Worm (Caenorhabditis elegans) whole organism, L2 larva: ENCODE results near the gene C25E10.11.
A peak's percentile ranks its signal among the peaks of the same experiment; 100 is the strongest.

Experiments
- F13H6.1 ChIP-seq: sonication (generic microtip); optimal IDR thresholded peaks from 2 replicates; lab custom pipeline; 2016; ENCODE audit warnings: missing genetic modification characterization, missing compliant biosample characterization
- R02D3.7 ChIP-seq: fragments of 150-350 bp; optimal IDR thresholded peaks from 2 replicates; lab custom pipeline; 2014; ENCODE audit warnings: missing biosample characterization, missing genetic modification characterization
- ZK546.5 ChIP-seq: sonication (generic microtip); optimal IDR thresholded peaks from 2 replicates; lab custom pipeline; 2017; ENCODE audit warnings: missing biosample characterization, missing genetic modification characterization
- alr-1 ChIP-seq: fragments of 150-350 bp; optimal IDR thresholded peaks from 2 replicates; lab custom pipeline; 2014; ENCODE audit warnings: missing biosample characterization, missing genetic modification characterization
- aly-2 ChIP-seq: fragments of 150-350 bp; optimal IDR thresholded peaks from 2 replicates; lab custom pipeline; 2014; ENCODE audit warnings: missing biosample characterization, missing genetic modification characterization
- ama-1 ChIP-seq: fragments of 150-350 bp; optimal IDR thresholded peaks from 2 replicates; lab custom pipeline; 2018; ENCODE audit warnings: inconsistent platforms
- blmp-1 ChIP-seq: sonication (generic microtip); optimal IDR thresholded peaks from 2 replicates; lab custom pipeline; 2017; ENCODE audit warnings: missing genetic modification characterization, mild to moderate bottlenecking, missing compliant biosample characterization, antibody characterized with exemption, moderate library complexity; ENCODE audit not compliant: insufficient read depth
- ceh-82 ChIP-seq: fragments of 150-350 bp; optimal IDR thresholded peaks from 2 replicates; lab custom pipeline; 2014; ENCODE audit warnings: missing biosample characterization, missing genetic modification characterization
- crh-2 ChIP-seq: sonication (generic microtip); optimal IDR thresholded peaks from 2 replicates; lab custom pipeline; 2017; ENCODE audit warnings: missing biosample characterization, missing genetic modification characterization
- egl-27 ChIP-seq: sonication (generic microtip); optimal IDR thresholded peaks from 3 replicates; lab custom pipeline; 2017; ENCODE audit warnings: missing biosample characterization, missing genetic modification reagents, missing genetic modification characterization
- elt-1 ChIP-seq: fragments of 150-350 bp; optimal IDR thresholded peaks from 2 replicates; lab custom pipeline; 2014; ENCODE audit warnings: missing biosample characterization, missing genetic modification characterization
- elt-3 ChIP-seq: sonication (generic microtip); optimal IDR thresholded peaks from 2 replicates; lab custom pipeline; 2017; ENCODE audit warnings: missing biosample characterization, missing genetic modification characterization
- fos-1 ChIP-seq: fragments of 150-350 bp; optimal IDR thresholded peaks from 2 replicates; lab custom pipeline; 2014; ENCODE audit warnings: missing biosample characterization, missing genetic modification characterization
- gmeb-1 ChIP-seq: fragments of 150-350 bp; optimal IDR thresholded peaks from 2 replicates; lab custom pipeline; 2014; ENCODE audit warnings: missing biosample characterization, missing genetic modification characterization
- lin-11 ChIP-seq: fragments of 150-350 bp; sonication (generic microtip); optimal IDR thresholded peaks from 2 replicates; lab custom pipeline; 2014; ENCODE audit warnings: missing biosample characterization, missing genetic modification characterization, inconsistent platforms, mixed read lengths
- lin-13 ChIP-seq: fragments of 150-350 bp; optimal IDR thresholded peaks from 2 replicates; lab custom pipeline; 2014; ENCODE audit warnings: missing biosample characterization, missing genetic modification reagents, missing genetic modification characterization
- lsy-2 ChIP-seq, 2 experiments: fragments of 150-350 bp in 1 of 2; sonication (generic microtip) in 1 of 2; optimal IDR thresholded peaks; 2 replicates each; lab custom pipeline; 2014 to 2017; ENCODE audit warnings: missing biosample characterization in 2 of 2, missing genetic modification characterization in 2 of 2
- mab-5 ChIP-seq: fragments of 150-350 bp; optimal IDR thresholded peaks from 2 replicates; lab custom pipeline; 2014; ENCODE audit warnings: missing biosample characterization, missing genetic modification characterization
- mdl-1 ChIP-seq, 2 experiments: fragments of 150-350 bp in 1 of 2; sonication (generic microtip) in 1 of 2; optimal IDR thresholded peaks; 2 replicates each; lab custom pipeline; 2017; ENCODE audit warnings: missing biosample characterization in 2 of 2, missing genetic modification characterization in 2 of 2
- nhr-10 ChIP-seq: sonication (generic microtip); optimal IDR thresholded peaks from 2 replicates; lab custom pipeline; 2017; ENCODE audit warnings: missing biosample characterization, missing genetic modification characterization
- nhr-12 ChIP-seq: fragments of 150-350 bp; optimal IDR thresholded peaks from 2 replicates; lab custom pipeline; 2014; ENCODE audit warnings: missing biosample characterization, missing genetic modification characterization
- nhr-129 ChIP-seq: fragments of 150-350 bp; optimal IDR thresholded peaks from 2 replicates; lab custom pipeline; 2014; ENCODE audit warnings: missing biosample characterization, missing genetic modification characterization
- nhr-21 ChIP-seq: fragments of 150-350 bp; optimal IDR thresholded peaks from 2 replicates; lab custom pipeline; 2014; ENCODE audit warnings: missing biosample characterization, missing genetic modification characterization
- nhr-23 ChIP-seq: fragments of 150-350 bp; optimal IDR thresholded peaks from 2 replicates; lab custom pipeline; 2014; ENCODE audit warnings: missing biosample characterization, missing genetic modification reagents, missing genetic modification characterization
- nhr-237 ChIP-seq: fragments of 150-350 bp; optimal IDR thresholded peaks from 2 replicates; lab custom pipeline; 2014; ENCODE audit warnings: missing biosample characterization, missing genetic modification characterization
- nhr-25 ChIP-seq: fragments of 150-350 bp; sonication (generic microtip); optimal IDR thresholded peaks from 3 replicates; lab custom pipeline; 2014; ENCODE audit warnings: missing biosample characterization, missing genetic modification characterization
- nhr-6 ChIP-seq: fragments of 150-350 bp; optimal IDR thresholded peaks from 2 replicates; lab custom pipeline; 2014; ENCODE audit warnings: missing biosample characterization, missing genetic modification characterization
- nhr-77 ChIP-seq: fragments of 150-350 bp; optimal IDR thresholded peaks from 2 replicates; lab custom pipeline; 2014; ENCODE audit warnings: missing biosample characterization, missing genetic modification characterization
- skn-1 ChIP-seq: sonication (generic microtip); optimal IDR thresholded peaks from 2 replicates; lab custom pipeline; 2017; ENCODE audit warnings: missing biosample characterization, missing genetic modification characterization
- sma-3 ChIP-seq: sonication (generic microtip); optimal IDR thresholded peaks from 2 replicates; lab custom pipeline; 2016; ENCODE audit warnings: missing genetic modification reagents, missing genetic modification characterization, missing compliant biosample characterization
- sma-9 ChIP-seq, 2 experiments: fragments of 150-350 bp in 1 of 2; sonication (generic microtip) in 1 of 2; optimal IDR thresholded peaks; 2 replicates each; lab custom pipeline; 2014 to 2016; ENCODE audit warnings: missing genetic modification characterization in 2 of 2, mild to moderate bottlenecking in 1 of 2, missing biosample characterization in 1 of 2, missing compliant biosample characterization in 1 of 2, missing genetic modification reagents in 1 of 2, moderate library complexity in 1 of 2
- snpc-4 ChIP-seq: fragments of 150-350 bp; optimal IDR thresholded peaks from 2 replicates; lab custom pipeline; 2014; ENCODE audit warnings: missing biosample characterization, missing genetic modification characterization
- unc-39 ChIP-seq: fragments of 150-350 bp; optimal IDR thresholded peaks from 2 replicates; lab custom pipeline; 2014; ENCODE audit warnings: missing biosample characterization, missing genetic modification characterization
- unc-55 ChIP-seq: fragments of 150-350 bp; sonication (generic microtip); optimal IDR thresholded peaks from 3 replicates; lab custom pipeline; 2014; ENCODE audit warnings: missing biosample characterization, missing genetic modification reagents, missing genetic modification characterization
- ztf-1 ChIP-seq: fragments of 200-800 bp; sonication (Bioruptor generic); conservative IDR thresholded peaks from 2 replicates; pipeline ENCODE4 v1.3.6; 2022; ENCODE audit warnings: missing genetic modification characterization, missing compliant biosample characterization
- ztf-4 ChIP-seq: fragments of 150-350 bp; optimal IDR thresholded peaks from 2 replicates; lab custom pipeline; 2014; ENCODE audit warnings: missing biosample characterization, missing genetic modification characterization

The C25E10.11 gene

DNA sequence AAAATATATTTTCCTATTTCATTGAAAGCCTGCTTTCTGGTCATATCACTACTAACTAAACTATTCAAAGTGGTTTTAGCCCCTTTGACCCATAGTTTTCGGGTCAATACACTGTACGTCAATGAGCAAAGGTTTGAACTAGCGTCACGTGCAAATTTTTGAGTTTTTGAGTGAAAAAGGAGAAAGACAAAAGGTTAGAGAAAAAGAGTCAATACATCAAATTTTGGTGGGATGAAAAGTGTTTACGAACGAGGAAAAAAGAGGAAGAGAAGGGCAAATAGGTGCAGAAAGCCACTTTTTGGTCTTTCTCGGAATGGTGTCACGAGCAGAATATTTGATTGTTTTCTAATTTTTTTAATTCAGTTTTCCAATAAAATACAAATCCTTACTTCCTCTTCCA is 17.3 kb upstream of the C25E10.11 start (continued):
- TF ChIP-seq ama-1 (lab: Kevin White, UChicago) (peak; percentile 24), elt-1 (tag; lab: Kevin White, UChicago) (no peak), nhr-10 (no peak), sma-9 (GFP tag; optimal IDR thresholded peaks at IDR 0.05; lab: Kevin White, UChicago) (peak; percentile 60), sma-9 (tag; optimal IDR thresholded peaks at IDR 0.05; lab: Kevin White, UChicago) (no peak)

ce11 chrV:9074360-9074834 is 15.9 kb upstream of the C25E10.11 start:
- TF ChIP-seq crh-2 (tag; lab: Kevin White, UChicago) (peak; percentile 38), sma-3 (GFP tag; lab: Kevin White, UChicago) (peak; percentile 46), nhr-6 (tag; lab: Kevin White, UChicago) (peak; percentile 36), alr-1 (tag; lab: Kevin White, UChicago) (no peak), blmp-1 (tag; lab: Kevin White, UChicago) (peak; percentile 7), sma-9 (GFP tag; optimal IDR thresholded peaks at IDR 0.05; lab: Kevin White, UChicago) (peak; percentile 35), sma-9 (tag; optimal IDR thresholded peaks at IDR 0.05; lab: Kevin White, UChicago) (no peak), gmeb-1 (tag; lab: Kevin White, UChicago) (no peak), nhr-25 (tag; lab: Kevin White, UChicago) (peak; percentile 0), unc-39 (no peak), nhr-21 (tag; lab: Kevin White, UChicago) (peak; percentile 13), mdl-1 (tag; optimal IDR thresholded peaks at IDR 0.05; lab: Kevin White, UChicago) (peak in 1 of 2 experiments; percentile 6), nhr-237 (tag; lab: Kevin White, UChicago) (no peak), lsy-2 (tag; optimal IDR thresholded peaks at IDR 0.05; lab: Kevin White, UChicago) (peak in 1 of 2 experiments; percentile 37), ztf-4 (tag; lab: Kevin White, UChicago) (peak; percentile 19), ama-1 (lab: Kevin White, UChicago) (peak; percentile 73), nhr-129 (tag; lab: Kevin White, UChicago) (peak; percentile 11), egl-27 (no peak)

ce11 chrV:9073322-9074038 is 15.0 kb upstream of the C25E10.11 start, which contains the start of gene oac-50:
Gene oac-50 (minus strand): TSS chrV:9073540.
- TF ChIP-seq F13H6.1 (tag; lab: Kevin White, UChicago) (peak; percentile 27), ZK546.5 (tag; lab: Kevin White, UChicago) (no peak), sma-9 (GFP tag; optimal IDR thresholded peaks at IDR 0.05; lab: Kevin White, UChicago) (peak; percentile 2), sma-9 (tag; optimal IDR thresholded peaks at IDR 0.05; lab: Kevin White, UChicago) (no peak), fos-1 (tag; lab: Kevin White, UChicago) (no peak), nhr-77 (no peak), unc-39 (no peak), alr-1 (tag; lab: Kevin White, UChicago) (no peak), blmp-1 (tag; lab: Kevin White, UChicago) (no peak)

DNA sequence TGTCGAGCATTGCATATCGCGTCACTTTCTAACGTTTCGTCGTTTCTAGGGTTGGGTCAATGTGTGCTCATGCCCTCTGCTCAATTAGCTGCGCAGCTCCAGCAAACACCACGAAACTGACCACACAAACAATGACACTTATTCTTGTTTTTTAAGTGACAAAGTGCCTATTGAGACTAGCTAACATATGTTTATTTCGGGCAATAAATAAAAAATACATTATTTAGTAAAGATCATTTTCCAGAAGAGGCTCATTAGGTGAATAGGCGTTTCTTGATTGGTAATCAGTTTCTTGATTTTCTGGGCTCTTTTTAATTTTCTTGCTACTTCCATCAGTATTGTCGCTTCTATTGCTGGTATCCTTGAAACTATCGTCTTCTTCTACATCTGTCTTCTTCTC is 11.2 kb upstream of the C25E10.11 start, which contains the start of gene T27E4.5:
TSS of gene T27E4.5 (minus strand) at position 101 of the 400 bp plus-strand sequence.
- TF ChIP-seq F13H6.1 (tag; lab: Kevin White, UChicago) (no peak), aly-2 (tag; lab: Kevin White, UChicago) (no peak), unc-55 (GFP tag; lab: Kevin White, UChicago) (no peak), R02D3.7 (tag; lab: Kevin White, UChicago) (no peak), lin-11 (tag; lab: Kevin White, UChicago) (no peak), nhr-23 (no peak), ceh-82 (no peak)

DNA sequence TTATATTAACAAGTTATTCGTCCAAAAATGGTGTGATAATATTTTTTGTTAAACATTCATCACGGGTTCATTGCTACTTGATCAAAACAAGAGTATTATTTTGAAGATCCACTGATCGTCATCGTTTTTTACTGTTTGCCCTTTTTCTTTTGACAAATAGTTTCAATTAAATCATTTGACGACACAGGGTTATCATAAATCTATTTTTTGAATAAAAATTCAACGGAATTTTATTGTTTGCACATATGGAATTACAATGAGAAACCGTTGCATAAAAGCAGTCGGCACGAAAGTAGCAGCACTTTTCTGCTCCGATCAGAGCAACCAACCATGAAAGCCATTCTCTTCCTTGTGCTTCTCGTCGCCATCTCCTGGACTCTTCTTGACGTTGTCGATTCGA is 9.2 kb upstream of the C25E10.11 start, which contains the start of gene fip-2:
TSS of gene fip-2 (plus strand) at position 301 of the 400 bp plus-strand sequence.
- TF ChIP-seq mab-5 (no peak), nhr-21 (tag; lab: Kevin White, UChicago) (no peak), egl-27 (no peak), R02D3.7 (tag; lab: Kevin White, UChicago) (no peak), ztf-1 (GFP tag; lab: Robert Waterston, UW) (no peak), ama-1 (lab: Kevin White, UChicago) (no peak), nhr-12 (tag; lab: Kevin White, UChicago) (no peak), elt-3 (no peak), snpc-4 (no peak), aly-2 (tag; lab: Kevin White, UChicago) (no peak), nhr-77 (no peak), lin-13 (GFP tag; lab: Kevin White, UChicago) (no peak), fos-1 (tag; lab: Kevin White, UChicago) (no peak), nhr-6 (tag; lab: Kevin White, UChicago) (no peak), unc-39 (no peak), ceh-82 (no peak), unc-55 (GFP tag; lab: Kevin White, UChicago) (no peak), skn-1 (tag; lab: Kevin White, UChicago) (no peak), nhr-10 (no peak), crh-2 (tag; lab: Kevin White, UChicago) (no peak)
